Worm (Caenorhabditis elegans) whole organism, L2 larva: ENCODE data around the gene sdz-19.

Source experiments
- F13H6.1 ChIP-seq: sonication (generic microtip); optimal IDR thresholded peaks from 2 replicates; lab custom pipeline; 2016; ENCODE audit warnings: missing genetic modification characterization, missing compliant biosample characterization
- R02D3.7 ChIP-seq: fragments of 150-350 bp; optimal IDR thresholded peaks from 2 replicates; lab custom pipeline; 2014; ENCODE audit warnings: missing biosample characterization, missing genetic modification characterization
- Y55F3AM.14 ChIP-seq: fragments of 200-800 bp; sonication (Bioruptor generic); optimal IDR thresholded peaks from 2 replicates; lab custom pipeline; 2018; ENCODE audit warnings: mild to moderate bottlenecking, missing genetic modification characterization, missing compliant biosample characterization
- ZK546.5 ChIP-seq: sonication (generic microtip); optimal IDR thresholded peaks from 2 replicates; lab custom pipeline; 2017; ENCODE audit warnings: missing biosample characterization, missing genetic modification characterization
- alr-1 ChIP-seq: fragments of 150-350 bp; optimal IDR thresholded peaks from 2 replicates; lab custom pipeline; 2014; ENCODE audit warnings: missing biosample characterization, missing genetic modification characterization
- aly-2 ChIP-seq: fragments of 150-350 bp; optimal IDR thresholded peaks from 2 replicates; lab custom pipeline; 2014; ENCODE audit warnings: missing biosample characterization, missing genetic modification characterization
- blmp-1 ChIP-seq: sonication (generic microtip); optimal IDR thresholded peaks from 2 replicates; lab custom pipeline; 2017; ENCODE audit warnings: missing genetic modification characterization, mild to moderate bottlenecking, missing compliant biosample characterization, antibody characterized with exemption, moderate library complexity; ENCODE audit not compliant: insufficient read depth
- ceh-16 ChIP-seq: fragments of 150-350 bp; optimal IDR thresholded peaks from 2 replicates; lab custom pipeline; 2014; ENCODE audit warnings: missing biosample characterization, missing genetic modification characterization
- ceh-82 ChIP-seq: fragments of 150-350 bp; optimal IDR thresholded peaks from 2 replicates; lab custom pipeline; 2014; ENCODE audit warnings: missing biosample characterization, missing genetic modification characterization
- crh-2 ChIP-seq: sonication (generic microtip); optimal IDR thresholded peaks from 2 replicates; lab custom pipeline; 2017; ENCODE audit warnings: missing biosample characterization, missing genetic modification characterization
- dmd-4 ChIP-seq: sonication (generic microtip); optimal IDR thresholded peaks from 2 replicates; lab custom pipeline; 2017; ENCODE audit warnings: missing biosample characterization, missing genetic modification characterization
- egl-27 ChIP-seq: sonication (generic microtip); optimal IDR thresholded peaks from 3 replicates; lab custom pipeline; 2017; ENCODE audit warnings: missing biosample characterization, missing genetic modification reagents, missing genetic modification characterization
- elt-1 ChIP-seq: fragments of 150-350 bp; optimal IDR thresholded peaks from 2 replicates; lab custom pipeline; 2014; ENCODE audit warnings: missing biosample characterization, missing genetic modification characterization
- elt-3 ChIP-seq: sonication (generic microtip); optimal IDR thresholded peaks from 2 replicates; lab custom pipeline; 2017; ENCODE audit warnings: missing biosample characterization, missing genetic modification characterization
- fos-1 ChIP-seq: fragments of 150-350 bp; optimal IDR thresholded peaks from 2 replicates; lab custom pipeline; 2014; ENCODE audit warnings: missing biosample characterization, missing genetic modification characterization
- gmeb-1 ChIP-seq: fragments of 150-350 bp; optimal IDR thresholded peaks from 2 replicates; lab custom pipeline; 2014; ENCODE audit warnings: missing biosample characterization, missing genetic modification characterization
- lin-11 ChIP-seq: fragments of 150-350 bp; sonication (generic microtip); optimal IDR thresholded peaks from 2 replicates; lab custom pipeline; 2014; ENCODE audit warnings: missing biosample characterization, missing genetic modification characterization, inconsistent platforms, mixed read lengths
- lin-13 ChIP-seq: fragments of 150-350 bp; optimal IDR thresholded peaks from 2 replicates; lab custom pipeline; 2014; ENCODE audit warnings: missing biosample characterization, missing genetic modification reagents, missing genetic modification characterization
- lsy-2 ChIP-seq, 2 experiments: fragments of 150-350 bp in 1 of 2; sonication (generic microtip) in 1 of 2; optimal IDR thresholded peaks; 2 replicates each; lab custom pipeline; 2014 to 2017; ENCODE audit warnings: missing biosample characterization in 2 of 2, missing genetic modification characterization in 2 of 2
- nhr-10 ChIP-seq: sonication (generic microtip); optimal IDR thresholded peaks from 2 replicates; lab custom pipeline; 2017; ENCODE audit warnings: missing biosample characterization, missing genetic modification characterization
- nhr-11 ChIP-seq: fragments of 150-350 bp; optimal IDR thresholded peaks from 2 replicates; lab custom pipeline; 2014; ENCODE audit warnings: missing biosample characterization, missing genetic modification characterization
- nhr-129 ChIP-seq: fragments of 150-350 bp; optimal IDR thresholded peaks from 2 replicates; lab custom pipeline; 2014; ENCODE audit warnings: missing biosample characterization, missing genetic modification characterization
- nhr-21 ChIP-seq: fragments of 150-350 bp; optimal IDR thresholded peaks from 2 replicates; lab custom pipeline; 2014; ENCODE audit warnings: missing biosample characterization, missing genetic modification characterization
- nhr-23 ChIP-seq: fragments of 150-350 bp; optimal IDR thresholded peaks from 2 replicates; lab custom pipeline; 2014; ENCODE audit warnings: missing biosample characterization, missing genetic modification reagents, missing genetic modification characterization
- nhr-237 ChIP-seq: fragments of 150-350 bp; optimal IDR thresholded peaks from 2 replicates; lab custom pipeline; 2014; ENCODE audit warnings: missing biosample characterization, missing genetic modification characterization
- nhr-6 ChIP-seq: fragments of 150-350 bp; optimal IDR thresholded peaks from 2 replicates; lab custom pipeline; 2014; ENCODE audit warnings: missing biosample characterization, missing genetic modification characterization
- nhr-77 ChIP-seq: fragments of 150-350 bp; optimal IDR thresholded peaks from 2 replicates; lab custom pipeline; 2014; ENCODE audit warnings: missing biosample characterization, missing genetic modification characterization
- peb-1 ChIP-seq: fragments of 150-350 bp; optimal IDR thresholded peaks from 2 replicates; lab custom pipeline; 2014; ENCODE audit warnings: missing biosample characterization, missing genetic modification characterization
- sem-4 ChIP-seq: fragments of 150-350 bp; optimal IDR thresholded peaks from 2 replicates; lab custom pipeline; 2014; ENCODE audit warnings: missing biosample characterization, missing genetic modification reagents, missing genetic modification characterization
- sma-3 ChIP-seq: sonication (generic microtip); optimal IDR thresholded peaks from 2 replicates; lab custom pipeline; 2016; ENCODE audit warnings: missing genetic modification reagents, missing genetic modification characterization, missing compliant biosample characterization
- sma-9 ChIP-seq, 2 experiments: fragments of 150-350 bp in 1 of 2; sonication (generic microtip) in 1 of 2; optimal IDR thresholded peaks; 2 replicates each; lab custom pipeline; 2014 to 2016; ENCODE audit warnings: missing genetic modification characterization in 2 of 2, mild to moderate bottlenecking in 1 of 2, missing biosample characterization in 1 of 2, missing compliant biosample characterization in 1 of 2, missing genetic modification reagents in 1 of 2, moderate library complexity in 1 of 2
- unc-39 ChIP-seq: fragments of 150-350 bp; optimal IDR thresholded peaks from 2 replicates; lab custom pipeline; 2014; ENCODE audit warnings: missing biosample characterization, missing genetic modification characterization
- unc-55 ChIP-seq: fragments of 150-350 bp; sonication (generic microtip); optimal IDR thresholded peaks from 3 replicates; lab custom pipeline; 2014; ENCODE audit warnings: missing biosample characterization, missing genetic modification reagents, missing genetic modification characterization
- unc-62 ChIP-seq: fragments of 150-350 bp; optimal IDR thresholded peaks from 2 replicates; lab custom pipeline; 2014; ENCODE audit warnings: missing biosample characterization, missing genetic modification reagents, missing genetic modification characterization
- zag-1 ChIP-seq: fragments of 150-350 bp; optimal IDR thresholded peaks from 2 replicates; lab custom pipeline; 2014; ENCODE audit warnings: missing biosample characterization, missing genetic modification characterization
- ztf-1 ChIP-seq: fragments of 200-800 bp; sonication (Bioruptor generic); conservative IDR thresholded peaks from 2 replicates; pipeline ENCODE4 v1.3.6; 2022; ENCODE audit warnings: missing genetic modification characterization, missing compliant biosample characterization
- ztf-11 ChIP-seq: sonication (generic microtip); optimal IDR thresholded peaks from 2 replicates; lab custom pipeline; 2017; ENCODE audit warnings: missing biosample characterization, missing genetic modification characterization
- ztf-4 ChIP-seq: fragments of 150-350 bp; optimal IDR thresholded peaks from 2 replicates; lab custom pipeline; 2014; ENCODE audit warnings: missing biosample characterization, missing genetic modification characterization

The sdz-19 gene

DNA sequence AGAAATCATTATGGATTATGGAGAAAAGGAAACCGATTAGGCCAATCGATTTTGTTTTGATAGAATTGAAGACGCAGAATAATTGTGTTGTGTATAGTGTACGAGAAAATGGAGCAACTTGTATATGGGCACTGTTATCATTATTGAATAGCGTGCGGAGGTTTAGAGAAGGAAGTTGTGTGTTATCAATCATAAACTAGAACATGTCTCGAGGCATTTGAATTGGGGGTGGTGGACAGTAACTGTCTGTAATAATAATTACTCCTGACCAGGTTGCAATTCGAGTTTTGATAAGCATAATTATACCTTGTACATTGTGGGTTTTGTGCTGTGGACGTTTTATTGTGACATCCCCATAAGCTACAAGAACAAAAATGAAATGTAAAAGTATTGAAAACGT lies 36.4 kb downstream of the sdz-19 start, which contains the start of gene cdf-2:
Gene cdf-2 (minus strand): TSS at position 149 of the 400 bp plus-strand sequence.
- TF ChIP-seq ceh-82 (tag; lab: Kevin White, UChicago) (no peak), unc-55 (no peak), nhr-6 (tag; lab: Kevin White, UChicago) (no peak), lin-11 (tag; lab: Kevin White, UChicago) (no peak), unc-39 (tag; lab: Kevin White, UChicago) (no peak), sma-9 (GFP tag; optimal IDR thresholded peaks at IDR 0.05; lab: Kevin White, UChicago) (peak; percentile 38), sma-9 (tag; optimal IDR thresholded peaks at IDR 0.05; lab: Kevin White, UChicago) (no peak), nhr-77 (tag; lab: Kevin White, UChicago) (no peak), fos-1 (tag; lab: Kevin White, UChicago) (peak; percentile 46), alr-1 (tag; lab: Kevin White, UChicago) (no peak), elt-1 (tag; lab: Kevin White, UChicago) (no peak)

DNA sequence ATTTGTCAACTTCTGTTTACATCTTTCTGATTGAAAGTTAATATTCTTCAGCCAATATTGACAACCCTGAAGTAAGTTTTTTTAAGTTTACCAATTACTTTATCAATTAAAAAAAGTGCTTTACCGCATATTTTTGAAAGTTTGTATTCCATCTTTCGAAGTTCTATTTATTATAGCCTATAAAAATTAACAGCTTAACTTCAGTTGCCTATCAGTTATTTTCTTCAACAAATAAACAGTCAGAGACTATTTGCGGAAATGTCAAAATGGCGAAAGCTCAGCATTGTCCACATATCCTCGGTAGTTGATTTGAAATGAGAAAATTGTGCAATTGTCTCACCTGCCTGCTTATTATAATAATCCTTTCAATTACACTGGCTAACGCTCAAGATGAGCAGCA lies 39.6 kb downstream of the sdz-19 start, which contains the start of gene T18D3.5:
Gene T18D3.5 (plus strand): TSS at position 301 of the 400 bp plus-strand sequence.
- no peak for TF ChIP-seq zag-1 (tag; lab: Kevin White, UChicago)
- TF ChIP-seq blmp-1 (tag; lab: Kevin White, UChicago), result no peak
- no peak for TF ChIP-seq nhr-129
- TF ChIP-seq ZK546.5 (tag; lab: Kevin White, UChicago), result no peak
- TF ChIP-seq nhr-237 (tag; lab: Kevin White, UChicago), result no peak
- TF ChIP-seq nhr-77 (tag; lab: Kevin White, UChicago), result no peak
- TF ChIP-seq unc-62 (GFP tag; lab: Kevin White, UChicago), result no peak
- TF ChIP-seq ztf-1 (GFP tag; lab: Robert Waterston, UW), result no peak
- no peak for TF ChIP-seq sma-3 (GFP tag; lab: Kevin White, UChicago)
- TF ChIP-seq crh-2 (tag; lab: Kevin White, UChicago), result no peak
- no peak for TF ChIP-seq unc-39 (tag; lab: Kevin White, UChicago)
- TF ChIP-seq gmeb-1 (tag; lab: Kevin White, UChicago), result no peak

DNA sequence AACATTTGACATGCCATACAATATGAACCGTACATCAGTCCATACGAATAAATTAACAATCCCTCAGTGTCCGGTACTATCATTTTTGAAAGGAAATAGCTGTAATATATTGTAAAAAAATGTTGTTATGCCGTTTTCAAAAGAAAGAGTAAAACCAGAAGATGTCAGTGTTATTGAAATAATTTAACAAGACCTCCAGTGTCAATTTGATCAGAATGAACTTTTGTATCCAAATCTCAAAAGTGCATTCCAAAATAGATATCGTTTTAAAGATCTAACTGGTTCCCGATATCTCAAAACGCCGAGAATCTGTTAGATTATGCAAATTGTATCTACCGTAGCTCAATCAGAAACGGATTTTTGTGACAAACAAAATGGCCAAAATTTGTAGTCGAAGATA lies 41.6 kb downstream of the sdz-19 start, which contains the start of gene odr-7:
Gene odr-7 (minus strand): TSS at position 101 of the 400 bp plus-strand sequence.
- TF ChIP-seq ztf-1 (GFP tag; lab: Robert Waterston, UW) (no peak), nhr-129 (no peak), crh-2 (tag; lab: Kevin White, UChicago) (no peak), fos-1 (tag; lab: Kevin White, UChicago) (no peak), blmp-1 (tag; lab: Kevin White, UChicago) (no peak), elt-3 (tag; lab: Kevin White, UChicago) (no peak), nhr-23 (tag; lab: Kevin White, UChicago) (no peak), ZK546.5 (tag; lab: Kevin White, UChicago) (no peak), aly-2 (tag; lab: Kevin White, UChicago) (no peak), sma-9 (GFP tag; optimal IDR thresholded peaks at IDR 0.05; lab: Kevin White, UChicago) (no peak), sma-9 (tag; optimal IDR thresholded peaks at IDR 0.05; lab: Kevin White, UChicago) (no peak), sem-4 (tag; lab: Kevin White, UChicago) (no peak), unc-55 (no peak), ceh-82 (tag; lab: Kevin White, UChicago) (no peak), gmeb-1 (tag; lab: Kevin White, UChicago) (no peak), nhr-10 (tag; lab: Kevin White, UChicago) (no peak), ztf-11 (tag; lab: Kevin White, UChicago) (no peak), R02D3.7 (tag; lab: Kevin White, UChicago) (no peak), F13H6.1 (tag; lab: Kevin White, UChicago) (no peak)

DNA sequence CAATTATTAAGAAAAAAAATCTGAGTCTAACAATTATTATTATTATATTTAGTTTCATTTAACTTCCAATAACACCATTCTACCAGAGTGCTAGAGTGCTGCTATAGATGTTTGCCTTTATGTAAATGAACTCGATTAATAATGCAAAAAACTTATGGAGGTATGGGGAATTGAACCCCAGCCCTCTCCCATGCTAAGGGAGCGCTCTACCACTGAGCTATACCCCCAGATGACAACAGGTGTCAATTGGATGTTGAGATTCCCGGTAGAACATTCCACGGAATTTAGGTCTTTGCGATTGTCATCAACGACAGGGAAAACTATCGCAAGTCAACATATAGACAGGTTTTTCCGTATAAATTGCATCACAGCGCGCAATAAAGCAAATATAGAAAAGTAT lies 45.1 kb downstream of the sdz-19 start:
- TF ChIP-seq Y55F3AM.14 (peak; percentile 21), nhr-129 (peak; percentile 84), lsy-2 (tag; optimal IDR thresholded peaks at IDR 0.05; lab: Kevin White, UChicago) (peak in 1 of 2 experiments; percentile 57), nhr-11 (tag; lab: Kevin White, UChicago) (no peak), fos-1 (tag; lab: Kevin White, UChicago) (peak; percentile 20), F13H6.1 (tag; lab: Kevin White, UChicago) (peak; percentile 70), sma-3 (GFP tag; lab: Kevin White, UChicago) (peak; percentile 62), sem-4 (tag; lab: Kevin White, UChicago) (peak; percentile 47), ztf-4 (peak; percentile 11), dmd-4 (tag; lab: Kevin White, UChicago) (no peak), ztf-11 (tag; lab: Kevin White, UChicago) (no peak), nhr-6 (tag; lab: Kevin White, UChicago) (peak; percentile 19), crh-2 (tag; lab: Kevin White, UChicago) (peak; percentile 50), elt-3 (tag; lab: Kevin White, UChicago) (no peak), peb-1 (tag; lab: Kevin White, UChicago) (no peak), gmeb-1 (tag; lab: Kevin White, UChicago) (peak; percentile 43), egl-27 (tag; lab: Kevin White, UChicago) (peak; percentile 56), sma-9 (GFP tag; optimal IDR thresholded peaks at IDR 0.05; lab: Kevin White, UChicago) (peak; percentile 73), sma-9 (tag; optimal IDR thresholded peaks at IDR 0.05; lab: Kevin White, UChicago) (no peak), ceh-16 (peak; percentile 15), unc-62 (GFP tag; lab: Kevin White, UChicago) (no peak), nhr-21 (tag; lab: Kevin White, UChicago) (peak; percentile 83), lin-13 (GFP tag; lab: Kevin White, UChicago) (peak; percentile 47)
- TF ChIP-seq, all 48 proteins: peak for 16
